Worm (Caenorhabditis elegans) whole organism, L4/young adult: ENCODE measurements around the gene B0281.1.

Source experiments
- W03F9.2 ChIP-seq: fragments of 150-350 bp; optimal IDR thresholded peaks from 2 replicates; lab custom pipeline; 2014; ENCODE audit warnings: missing biosample characterization, missing genetic modification characterization
- him-1 ChIP-seq: sonication (generic microtip); optimal IDR thresholded peaks from 2 replicates; lab custom pipeline; 2016; ENCODE audit warnings: missing genotype, missing genetic modification reagents, missing genetic modification characterization, missing compliant biosample characterization

- no peak for TF ChIP-seq W03F9.2 (tag; lab: Kevin White, UChicago)
- TF ChIP-seq him-1 (tag; lab: Kevin White, UChicago), result no peak
These were observed 28.1 kb downstream of the B0281.1 start for ce11 chrII:2340974-2341373.
